Worm (Caenorhabditis elegans) whole organism, L4/young adult: ENCODE measurements around the gene sqrd-1.

Experiments used
- dao-5 ChIP-seq: sonication (generic microtip); optimal IDR thresholded peaks from 2 replicates; lab custom pipeline; 2016; ENCODE audit warnings: missing genotype, missing genetic modification characterization, moderate library complexity, missing compliant biosample characterization
- him-1 ChIP-seq: sonication (generic microtip); optimal IDR thresholded peaks from 2 replicates; lab custom pipeline; 2016; ENCODE audit warnings: missing genotype, missing genetic modification reagents, missing genetic modification characterization, missing compliant biosample characterization

- TF ChIP-seq him-1 (tag; lab: Kevin White, UChicago), result no peak
- TF ChIP-seq dao-5 (tag; lab: Kevin White, UChicago), result no peak
These were observed 35.9 kb downstream of the sqrd-1 start for ce11 chrIV:14255605-14256004.
